Fruit fly (Drosophila melanogaster): ENCODE data around the gene Tsp39D.

Gene Tsp39D

dm6 chr2L:21344203-21344753 is at the start of gene Tsp39D:
TSS of gene Tsp39D (plus strand) at chr2L:21344607.
- TF ChIP-seq Pif1A (GFP tag; optimal IDR thresholded peaks at IDR 0.05) (no peak), CG14655 (GFP tag; optimal IDR thresholded peaks at IDR 0.05) (no peak), Pif1B (GFP tag; optimal IDR thresholded peaks at IDR 0.05) (no peak), CG13204 (GFP tag; optimal IDR thresholded peaks at IDR 0.05) (no peak), gl (tag; optimal IDR thresholded peaks at IDR 0.05) (no peak), CG17806 (tag; optimal IDR thresholded peaks at IDR 0.05) (no peak), Ets98B (GFP tag; IDR thresholded peaks at IDR 0.05) (no peak), CG32121 (GFP tag; IDR thresholded peaks at IDR 0.05) (no peak), CG8159 (tag; optimal IDR thresholded peaks at IDR 0.05) (no peak), D1 (tag; optimal IDR thresholded peaks at IDR 0.05) (no peak), fd96Ca (GFP tag; IDR thresholded peaks at IDR 0.05) (no peak), Snoo (tag; optimal IDR thresholded peaks at IDR 0.05) (no peak), CG9948 (tag; optimal IDR thresholded peaks at IDR 0.05) (no peak)

dm6 chr2L:21299564-21299963 is 44.8 kb upstream of the Tsp39D start:
- TF ChIP-seq fd96Ca (GFP tag; IDR thresholded peaks at IDR 0.05) (no peak), CG17806 (tag; optimal IDR thresholded peaks at IDR 0.05) (no peak), CG13204 (GFP tag; optimal IDR thresholded peaks at IDR 0.05) (no peak), Ets98B (GFP tag; IDR thresholded peaks at IDR 0.05) (no peak), Pif1B (GFP tag; optimal IDR thresholded peaks at IDR 0.05) (no peak), Snoo (tag; optimal IDR thresholded peaks at IDR 0.05) (no peak), CG4496 (GFP tag; IDR thresholded peaks at IDR 0.05) (no peak), rn (GFP tag; IDR thresholded peaks at IDR 0.05) (no peak)

- TF ChIP-seq D1 (tag; optimal IDR thresholded peaks at IDR 0.05) (no peak), Ets98B (GFP tag; IDR thresholded peaks at IDR 0.05) (no peak), fd96Ca (GFP tag; IDR thresholded peaks at IDR 0.05) (no peak), Pif1B (GFP tag; optimal IDR thresholded peaks at IDR 0.05) (no peak), Snoo (tag; optimal IDR thresholded peaks at IDR 0.05) (no peak), CG34367 (tag; optimal IDR thresholded peaks at IDR 0.05) (no peak), CG10348 (GFP tag; IDR thresholded peaks at IDR 0.05) (no peak), CG13204 (GFP tag; optimal IDR thresholded peaks at IDR 0.05) (no peak), CG8301 (tag; optimal IDR thresholded peaks at IDR 0.05) (no peak), CG14655 (GFP tag; optimal IDR thresholded peaks at IDR 0.05) (no peak), CG9948 (tag; optimal IDR thresholded peaks at IDR 0.05) (no peak), EcR (GFP tag; optimal IDR thresholded peaks at IDR 0.05) (no peak), rn (GFP tag; IDR thresholded peaks at IDR 0.05) (no peak), CG4496 (GFP tag; IDR thresholded peaks at IDR 0.05) (no peak), CG32121 (GFP tag; IDR thresholded peaks at IDR 0.05) (no peak), CG17806 (tag; optimal IDR thresholded peaks at IDR 0.05) (no peak), Pif1A (GFP tag; optimal IDR thresholded peaks at IDR 0.05) (no peak)
Observed at dm6 chr2L:21302064-21302463, 42.3 kb upstream of the Tsp39D start.

dm6 chr2L:21303655-21304532 is 40.5 kb upstream of the Tsp39D start:
- no peak for TF ChIP-seq CG17806 (tag; optimal IDR thresholded peaks at IDR 0.05)
- TF ChIP-seq CG9948 (tag; optimal IDR thresholded peaks at IDR 0.05), result no peak
- no peak for TF ChIP-seq CG14655 (GFP tag; optimal IDR thresholded peaks at IDR 0.05)
- no peak for TF ChIP-seq Pif1B (GFP tag; optimal IDR thresholded peaks at IDR 0.05)
- no peak for TF ChIP-seq CG13204 (GFP tag; optimal IDR thresholded peaks at IDR 0.05)
- TF ChIP-seq CG8159 (tag; optimal IDR thresholded peaks at IDR 0.05), result no peak
- TF ChIP-seq D1 (tag; optimal IDR thresholded peaks at IDR 0.05), result no peak

- TF ChIP-seq CG9948 (tag; optimal IDR thresholded peaks at IDR 0.05), result no peak
- TF ChIP-seq CG4496 (GFP tag; IDR thresholded peaks at IDR 0.05), result no peak
- no peak for TF ChIP-seq gl (tag; optimal IDR thresholded peaks at IDR 0.05)
- no peak for TF ChIP-seq fd96Ca (GFP tag; IDR thresholded peaks at IDR 0.05)
- no peak for TF ChIP-seq Pif1A (GFP tag; optimal IDR thresholded peaks at IDR 0.05)
- TF ChIP-seq rn (GFP tag; IDR thresholded peaks at IDR 0.05), result no peak
- TF ChIP-seq CG32121 (GFP tag; IDR thresholded peaks at IDR 0.05), result no peak
- TF ChIP-seq CG12605 (GFP tag; IDR thresholded peaks at IDR 0.05), result no peak
- no peak for TF ChIP-seq EcR (GFP tag; optimal IDR thresholded peaks at IDR 0.05)
- TF ChIP-seq CG13204 (GFP tag; optimal IDR thresholded peaks at IDR 0.05), result no peak
- no peak for TF ChIP-seq CG10348 (GFP tag; IDR thresholded peaks at IDR 0.05)
- TF ChIP-seq CG34367 (tag; optimal IDR thresholded peaks at IDR 0.05), result no peak
- no peak for TF ChIP-seq CG17806 (tag; optimal IDR thresholded peaks at IDR 0.05)
Observed at dm6 chr2L:21304533-21304850, 39.9 kb upstream of the Tsp39D start.

- TF ChIP-seq rn (GFP tag; IDR thresholded peaks at IDR 0.05) (no peak), Pif1A (GFP tag; optimal IDR thresholded peaks at IDR 0.05) (no peak), EcR (GFP tag; optimal IDR thresholded peaks at IDR 0.05) (no peak), Ets98B (GFP tag; IDR thresholded peaks at IDR 0.05) (no peak), CG15710 (tag; optimal IDR thresholded peaks at IDR 0.05) (no peak), fd96Ca (GFP tag; IDR thresholded peaks at IDR 0.05) (no peak), CG12605 (GFP tag; IDR thresholded peaks at IDR 0.05) (no peak)
Observed at dm6 chr2L:21307795-21308426, 36.5 kb upstream of the Tsp39D start.
